Worm (Caenorhabditis elegans) whole organism, midembryonic: ENCODE data around the gene C32D5.14.

Experiments used
- T22C8.4 ChIP-seq: fragments of 200-800 bp; sonication (Bioruptor generic); IDR thresholded peaks from 2 replicates; pipeline ENCODE4 v1.3.6; 2022; ENCODE audit warnings: missing genetic modification characterization, missing compliant biosample characterization
- cog-1 ChIP-seq: sonication (generic microtip); optimal IDR thresholded peaks from 2 replicates; lab custom pipeline; 2016; ENCODE audit warnings: missing genetic modification characterization, missing compliant biosample characterization
- flt-1 ChIP-seq: fragments of 200-800 bp; sonication (Bioruptor generic); IDR thresholded peaks from 2 replicates; pipeline ENCODE4 v1.3.6; 2022; ENCODE audit warnings: missing genetic modification characterization, missing compliant biosample characterization
- klf-2 ChIP-seq: fragments of 200-800 bp; sonication (Bioruptor generic); conservative IDR thresholded peaks from 2 replicates; pipeline ENCODE4 v1.3.6; 2022; ENCODE audit warnings: missing genetic modification reagents, missing genetic modification characterization, missing compliant biosample characterization
- med-1 ChIP-seq: sonication (generic microtip); optimal IDR thresholded peaks from 2 replicates; lab custom pipeline; 2017; ENCODE audit warnings: missing genetic modification characterization, mild to moderate bottlenecking, missing compliant biosample characterization, antibody characterized with exemption, missing genetic modification reagents; ENCODE audit not compliant: insufficient read depth
- ref-1 ChIP-seq: fragments of 200-800 bp; sonication (Bioruptor generic); conservative IDR thresholded peaks from 2 replicates; pipeline ENCODE4 v1.3.6; 2022; ENCODE audit warnings: missing genetic modification reagents, missing genetic modification characterization, missing compliant biosample characterization
- tab-1 ChIP-seq: fragments of 200-800 bp; sonication (Bioruptor generic); IDR thresholded peaks from 2 replicates; pipeline ENCODE4 v1.3.6; 2022; ENCODE audit warnings: missing genetic modification characterization, missing compliant biosample characterization
- ztf-23 ChIP-seq: fragments of 200-800 bp; sonication (Bioruptor generic); IDR thresholded peaks from 2 replicates; pipeline ENCODE4 v1.3.6; 2022; ENCODE audit warnings: missing genetic modification reagents, missing genetic modification characterization, missing compliant biosample characterization
- ztf-29 ChIP-seq: fragments of 200-800 bp; sonication (Bioruptor generic); IDR thresholded peaks from 2 replicates; pipeline ENCODE4 v1.3.6; 2022; ENCODE audit warnings: missing genetic modification reagents, missing genetic modification characterization, missing compliant biosample characterization

ce11 chrII:6335358-6335757, at the start of gene C32D5.14:
- TF ChIP-seq cog-1 (tag; lab: Kevin White, UChicago) (no peak), T22C8.4 (GFP tag; lab: Robert Waterston, UW) (no peak), flt-1 (GFP tag; lab: Robert Waterston, UW) (no peak), ref-1 (GFP tag; lab: Robert Waterston, UW) (no peak), med-1 (GFP tag; lab: Kevin White, UChicago) (no peak), ztf-23 (GFP tag; lab: Robert Waterston, UW) (no peak), tab-1 (GFP tag; lab: Robert Waterston, UW) (no peak), klf-2 (GFP tag; lab: Robert Waterston, UW) (no peak), ztf-29 (GFP tag; lab: Robert Waterston, UW) (no peak)
